Fruit fly (Drosophila melanogaster): ENCODE measurements around the gene CG17560.

CG17560 gene

dm6 chr3R:16652091-16652490 lies 34.3 kb downstream of the CG17560 start, which contains the start of gene CG14907 (continued):
- TF ChIP-seq chm (GFP tag; IDR thresholded peaks at IDR 0.05), result 0 out of 2 replicates have a peak, but pooled peaks have one; percentile 35
- no peak for TF ChIP-seq D19A (tag; optimal IDR thresholded peaks at IDR 0.05)
- no peak for TF ChIP-seq pan (optimal IDR thresholded peaks at IDR 0.05)
- TF ChIP-seq pan (GFP tag; optimal IDR thresholded peaks at IDR 0.05 in 1 of 2, IDR thresholded peaks at IDR 0.05 in 1 of 2), result no peak
- TF ChIP-seq CG6175 (GFP tag; IDR thresholded peaks at IDR 0.05), result no peak
- TF ChIP-seq Ssrp (tag; optimal IDR thresholded peaks at IDR 0.05), result no peak
- TF ChIP-seq H2.0 (GFP tag; IDR thresholded peaks at IDR 0.05), result no peak
- TF ChIP-seq CG4360 (GFP tag; IDR thresholded peaks at IDR 0.05), result no peak
- TF ChIP-seq CHES-1-like (GFP tag; optimal IDR thresholded peaks at IDR 0.05), result no peak
- no peak for TF ChIP-seq Ada2b (GFP tag; IDR thresholded peaks at IDR 0.05)
- TF ChIP-seq CG2129 (GFP tag; IDR thresholded peaks at IDR 0.05; ENCODE audit: partially characterized antibody), result no peak
- TF ChIP-seq CG1832 (GFP tag; optimal IDR thresholded peaks at IDR 0.05), result no peak
- TF ChIP-seq CG2202 (tag; optimal IDR thresholded peaks at IDR 0.05), result no peak
- no peak for TF ChIP-seq CG7786 (GFP tag; optimal IDR thresholded peaks at IDR 0.05)
- TF ChIP-seq CG17802 (tag; optimal IDR thresholded peaks at IDR 0.05), result peak; percentile 32
- no peak for TF ChIP-seq run (tag; optimal IDR thresholded peaks at IDR 0.05)
- peak; percentile 40 for TF ChIP-seq exex (tag; optimal IDR thresholded peaks at IDR 0.05)
- no peak for TF ChIP-seq lbe (GFP tag; optimal IDR thresholded peaks at IDR 0.05)
- TF ChIP-seq Hr51 (GFP tag; optimal IDR thresholded peaks at IDR 0.05), result no peak
- no peak for TF ChIP-seq eve (GFP tag; optimal IDR thresholded peaks at IDR 0.05)
- no peak for TF ChIP-seq CG12769 (tag; optimal IDR thresholded peaks at IDR 0.05)
- TF ChIP-seq schlank (tag; optimal IDR thresholded peaks at IDR 0.05), result no peak
- TF ChIP-seq CG13296 (GFP tag; optimal IDR thresholded peaks at IDR 0.05), result peak; percentile 5
- no peak for TF ChIP-seq CG18476 (GFP tag; optimal IDR thresholded peaks at IDR 0.05)
- no peak for TF ChIP-seq CG14441 (GFP tag; IDR thresholded peaks at IDR 0.05)
- no peak for TF ChIP-seq CG11504 (tag; optimal IDR thresholded peaks at IDR 0.05)
- TF ChIP-seq sob (GFP tag; IDR thresholded peaks at IDR 0.05), result no peak
- peak; percentile 36 for TF ChIP-seq mirr (GFP tag; optimal IDR thresholded peaks at IDR 0.05)
- TF ChIP-seq Chrac-16 (GFP tag; optimal IDR thresholded peaks at IDR 0.05), result no peak
- no peak for TF ChIP-seq maf-S (GFP tag; optimal IDR thresholded peaks at IDR 0.05)
- no peak for TF ChIP-seq Hsf (GFP tag; optimal IDR thresholded peaks at IDR 0.05)
- TF ChIP-seq ind (GFP tag; optimal IDR thresholded peaks at IDR 0.05), result no peak
- TF ChIP-seq CG3838 (GFP tag; optimal IDR thresholded peaks at IDR 0.05), result no peak
- no peak for TF ChIP-seq cg (GFP tag; optimal IDR thresholded peaks at IDR 0.05)
- TF ChIP-seq Rx (GFP tag; IDR thresholded peaks at IDR 0.05), result no peak
- TF ChIP-seq wek (GFP tag; optimal IDR thresholded peaks at IDR 0.05), result no peak
- TF ChIP-seq Drgx (GFP tag; IDR thresholded peaks at IDR 0.05), result no peak
- TF ChIP-seq CG2875 (GFP tag; optimal IDR thresholded peaks at IDR 0.05), result no peak
- TF ChIP-seq CG8290 (GFP tag; optimal IDR thresholded peaks at IDR 0.05), result no peak
- no peak for TF ChIP-seq CG8290 (tag; optimal IDR thresholded peaks at IDR 0.05)
- no peak for TF ChIP-seq CG3995 (GFP tag; optimal IDR thresholded peaks at IDR 0.05)
- TF ChIP-seq Nf-YC (tag; optimal IDR thresholded peaks at IDR 0.05), result peak; percentile 42
- TF ChIP-seq Vsx1 (GFP tag; optimal IDR thresholded peaks at IDR 0.05), result no peak
- TF ChIP-seq her (GFP tag; optimal IDR thresholded peaks at IDR 0.05), result no peak
- TF ChIP-seq salm (tag; optimal IDR thresholded peaks at IDR 0.05), result no peak
- TF ChIP-seq CG11696 (GFP tag; IDR thresholded peaks at IDR 0.05), result no peak
- TF ChIP-seq Hmr (GFP tag; optimal IDR thresholded peaks at IDR 0.05), result no peak
- no peak for TF ChIP-seq CG4424 (GFP tag; optimal IDR thresholded peaks at IDR 0.05)
- no peak for TF ChIP-seq odd (GFP tag; optimal IDR thresholded peaks at IDR 0.05)
- no peak for TF ChIP-seq B-H2 (GFP tag; optimal IDR thresholded peaks at IDR 0.05)
- no peak for TF ChIP-seq mam (GFP tag; optimal IDR thresholded peaks at IDR 0.05)
- TF ChIP-seq CG7271 (tag; optimal IDR thresholded peaks at IDR 0.05), result no peak
- no peak for TF ChIP-seq HLH54F (GFP tag; optimal IDR thresholded peaks at IDR 0.05)
